Fruit fly (Drosophila melanogaster) S2 (cell line): ENCODE measurements around the gene KP78b.

Experiments used
- CG8478 ChIP-seq: fragments of >200 bp; optimal IDR thresholded peaks from 2 replicates; lab custom pipeline; 2018
- CTCF ChIP-seq, 2 experiments: fragments of >200 bp; optimal IDR thresholded peaks; 2 replicates each; lab custom pipeline; 2018

Gene KP78b

DNA sequence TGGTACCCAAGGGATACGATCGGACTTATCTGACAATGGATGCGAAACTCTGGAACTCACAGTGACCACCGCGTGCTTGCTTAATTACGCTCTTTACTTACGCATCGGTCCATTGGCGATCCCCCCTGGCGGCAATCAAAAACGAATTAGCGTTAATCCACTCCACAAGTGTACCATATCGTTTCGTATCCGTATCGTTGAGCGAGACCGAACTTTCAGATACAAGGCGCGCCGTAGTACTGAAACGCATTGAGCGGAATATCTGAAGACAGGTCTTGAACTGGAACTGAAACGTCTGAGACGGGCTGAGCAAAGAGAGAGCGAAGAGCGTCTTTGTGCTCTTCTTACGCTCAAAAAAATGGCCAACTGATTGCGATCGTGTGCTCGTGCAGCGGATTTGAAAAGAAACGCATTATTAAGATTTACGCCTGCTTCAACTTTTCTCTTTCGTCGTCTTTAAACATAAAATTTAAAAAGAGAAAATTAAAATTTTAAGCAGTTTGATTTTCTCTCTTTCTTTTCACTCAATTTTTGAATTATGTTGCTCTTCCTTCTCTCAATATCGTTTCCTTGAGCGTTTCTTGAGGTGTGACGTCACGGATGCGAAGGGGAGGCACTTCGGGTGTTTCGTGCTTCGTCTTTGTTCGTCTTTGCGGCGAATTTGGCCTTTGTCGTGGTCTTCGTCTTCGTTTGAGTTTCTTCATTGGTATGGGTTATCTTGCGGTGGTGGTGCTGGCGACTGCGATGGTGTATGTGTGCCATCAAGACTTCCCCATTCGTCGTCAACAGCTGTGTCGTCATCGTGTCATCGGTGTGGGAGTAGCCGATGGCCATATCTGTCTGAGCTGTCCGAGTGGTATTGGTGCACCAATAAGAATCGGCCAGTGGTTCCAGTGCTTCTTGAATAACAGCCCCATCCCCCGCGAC is at the start of gene KP78b, which contains the start of gene KP78a:
Gene KP78b (minus strand): TSS at position 220 of the 927 bp plus-strand sequence.
Gene KP78a (minus strand): TSS at position 220 of the 927 bp plus-strand sequence.
- TF ChIP-seq CG8478 (lab: Kevin White, UChicago) (no peak), CTCF (optimal IDR thresholded peaks at IDR 0.05; lab: Kevin White, UChicago) (no peak)

DNA sequence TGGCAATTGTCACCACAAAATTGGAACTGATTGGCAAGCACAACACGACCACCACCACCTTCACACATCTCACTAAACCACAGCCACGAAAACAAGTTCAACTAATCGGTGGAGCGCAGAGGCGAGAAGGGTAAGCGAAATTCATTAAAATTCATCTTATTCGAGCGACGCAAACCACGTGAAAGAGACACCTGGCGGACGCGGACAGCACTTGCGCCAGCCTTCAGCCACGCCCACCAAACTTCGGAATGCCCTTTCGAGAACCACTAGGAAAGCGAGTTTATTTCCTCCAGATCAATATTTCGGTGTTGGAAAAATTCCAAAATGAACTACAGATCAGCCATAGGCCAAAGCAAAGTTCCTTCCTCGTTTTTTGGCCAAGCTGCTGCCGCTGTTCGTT is 42.6 kb upstream of the KP78b start:
- no peak for TF ChIP-seq CG8478 (lab: Kevin White, UChicago)
- peak; percentile 65 to 74 for TF ChIP-seq CTCF (optimal IDR thresholded peaks at IDR 0.05; lab: Kevin White, UChicago)

DNA sequence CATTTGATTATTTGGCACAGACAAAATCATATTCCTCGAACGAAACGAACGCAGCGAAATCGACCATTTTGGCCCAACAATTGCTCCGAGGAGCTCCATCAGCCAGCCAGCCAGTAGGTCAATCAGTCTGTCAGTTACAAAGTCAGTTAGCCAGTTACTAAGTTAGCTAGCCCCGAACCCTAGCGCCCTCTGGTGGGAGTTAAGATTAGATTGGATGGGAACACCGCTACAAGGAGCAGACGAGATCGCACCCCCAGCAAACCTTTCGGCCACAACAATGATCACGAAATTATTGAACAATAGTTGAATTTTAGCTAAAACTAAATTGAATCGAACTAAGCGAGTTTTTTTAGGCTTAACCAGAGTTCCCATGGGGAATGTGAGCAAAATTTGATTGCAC is 41.0 kb upstream of the KP78b start:
- TF ChIP-seq CG8478 (lab: Kevin White, UChicago) = no peak
- TF ChIP-seq CTCF (optimal IDR thresholded peaks at IDR 0.05; lab: Kevin White, UChicago) = peak; percentile 83 to 86

DNA sequence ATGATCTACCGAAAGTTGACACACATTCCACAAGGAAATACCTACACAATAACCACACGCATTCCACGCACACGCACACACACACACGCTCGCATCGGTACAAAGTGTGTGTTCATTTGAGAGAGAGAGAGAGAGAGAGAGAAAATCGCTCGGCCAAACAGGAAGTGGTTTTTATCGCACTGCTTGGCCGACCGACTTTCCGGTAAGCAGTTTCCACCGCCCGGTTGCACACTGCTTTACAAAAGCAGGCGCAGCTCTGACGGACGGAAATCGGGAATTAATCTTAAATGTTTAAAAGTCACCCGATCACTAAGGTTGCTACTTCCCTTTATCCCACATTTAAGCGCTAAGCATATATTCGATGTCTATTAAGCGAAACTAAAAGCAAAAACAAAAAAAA is 39.9 kb upstream of the KP78b start:
- TF ChIP-seq CG8478 (lab: Kevin White, UChicago) = no peak
- peak; percentile 52 to 54 for TF ChIP-seq CTCF (optimal IDR thresholded peaks at IDR 0.05; lab: Kevin White, UChicago)

DNA sequence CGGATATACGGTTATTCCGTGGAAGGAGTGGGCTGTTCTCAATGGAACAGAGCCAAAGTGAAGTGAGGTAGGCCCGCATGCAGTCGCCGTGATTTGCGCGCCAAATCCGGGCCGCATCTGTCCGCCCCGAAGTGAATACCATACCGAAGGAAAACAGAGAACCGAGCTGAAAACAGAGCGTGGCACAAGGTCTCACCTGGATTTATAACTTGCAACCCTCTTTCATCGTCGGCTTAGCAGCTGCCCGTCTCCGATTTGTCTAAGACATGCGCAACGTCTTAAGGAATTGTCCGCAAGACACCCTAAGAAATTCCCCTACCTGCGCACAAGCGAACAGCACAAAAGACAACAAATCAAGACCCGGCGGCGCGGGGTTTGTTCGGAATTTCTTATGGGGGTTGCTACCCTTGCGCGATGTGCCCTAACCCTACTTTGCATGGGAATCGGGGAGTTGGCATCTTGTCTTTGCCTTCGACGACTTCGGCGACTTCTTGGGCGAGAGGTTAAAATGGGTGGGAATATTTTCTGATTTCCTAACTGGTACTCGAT is 25.7 kb upstream of the KP78b start:
- TF ChIP-seq CTCF (optimal IDR thresholded peaks at IDR 0.05; lab: Kevin White, UChicago) (no peak), CG8478 (lab: Kevin White, UChicago) (no peak)

DNA sequence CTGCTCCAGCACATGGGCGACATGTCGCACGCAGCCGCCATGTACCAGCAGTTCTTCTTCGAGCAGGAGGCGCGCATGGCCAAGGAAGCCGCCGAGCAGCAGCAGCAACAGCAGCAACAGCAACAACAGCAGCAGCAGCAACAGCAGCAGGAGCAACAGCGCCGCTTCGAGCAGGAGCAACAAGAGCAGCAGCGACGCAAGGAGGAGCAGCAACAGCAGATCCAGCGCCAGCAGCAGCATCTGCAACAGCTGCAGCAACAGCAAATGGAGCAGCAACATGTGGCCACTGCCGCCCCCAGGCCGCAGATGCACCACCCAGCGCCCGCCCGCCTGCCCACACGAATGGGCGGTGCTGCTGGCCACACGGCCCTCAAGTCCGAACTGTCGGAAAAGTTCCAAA is 22.2 kb upstream of the KP78b start:
- TF ChIP-seq CG8478 (lab: Kevin White, UChicago) (no peak), CTCF (optimal IDR thresholded peaks at IDR 0.05; lab: Kevin White, UChicago) (no peak)

DNA sequence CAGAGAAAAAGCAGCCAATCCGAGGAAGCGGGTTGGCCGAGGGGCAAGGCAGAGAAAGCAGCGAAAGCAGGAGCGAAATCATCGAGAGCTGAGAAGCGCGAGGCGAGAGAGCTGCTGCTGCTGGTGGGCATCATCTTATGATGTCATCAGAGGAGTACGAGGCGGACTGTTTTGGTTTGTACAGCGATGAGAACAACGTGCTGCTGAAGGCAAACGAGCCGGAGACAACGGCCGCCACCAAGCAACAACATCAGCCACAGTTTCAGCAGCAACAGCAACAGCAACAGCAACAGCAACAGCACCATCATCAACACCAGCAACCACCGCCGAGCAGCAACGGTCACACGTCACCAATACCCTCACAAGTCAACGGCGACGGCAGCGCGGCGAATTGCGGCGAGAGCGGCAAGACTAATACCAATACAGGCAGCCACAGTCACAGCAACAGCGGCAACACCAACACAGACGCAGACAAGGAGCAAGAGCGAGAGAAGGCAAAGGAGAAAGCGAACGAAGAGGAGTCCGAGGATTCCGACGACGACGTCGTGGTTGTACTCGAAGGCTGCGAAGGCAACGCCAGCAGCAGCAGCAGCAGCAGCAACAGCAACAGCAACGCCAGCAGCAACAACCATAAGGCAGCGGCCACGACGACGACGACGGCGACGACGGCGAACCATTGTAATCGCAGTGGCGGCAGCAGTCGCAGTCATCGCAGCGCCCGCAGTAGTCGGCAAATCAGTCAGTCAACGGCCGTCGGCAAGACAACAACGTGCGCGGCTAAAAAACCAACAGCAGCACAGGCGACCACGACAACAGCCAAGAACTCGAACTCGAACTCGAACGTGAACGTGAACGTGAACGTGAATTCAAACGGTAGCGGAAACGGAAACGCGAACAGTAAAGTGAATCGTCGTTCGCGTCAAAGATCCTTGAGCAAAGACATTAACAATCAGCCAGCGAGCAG is 19.4 kb upstream of the KP78b start:
- TF ChIP-seq CG8478 (lab: Kevin White, UChicago) = no peak
- no peak for TF ChIP-seq CTCF (optimal IDR thresholded peaks at IDR 0.05; lab: Kevin White, UChicago)

DNA sequence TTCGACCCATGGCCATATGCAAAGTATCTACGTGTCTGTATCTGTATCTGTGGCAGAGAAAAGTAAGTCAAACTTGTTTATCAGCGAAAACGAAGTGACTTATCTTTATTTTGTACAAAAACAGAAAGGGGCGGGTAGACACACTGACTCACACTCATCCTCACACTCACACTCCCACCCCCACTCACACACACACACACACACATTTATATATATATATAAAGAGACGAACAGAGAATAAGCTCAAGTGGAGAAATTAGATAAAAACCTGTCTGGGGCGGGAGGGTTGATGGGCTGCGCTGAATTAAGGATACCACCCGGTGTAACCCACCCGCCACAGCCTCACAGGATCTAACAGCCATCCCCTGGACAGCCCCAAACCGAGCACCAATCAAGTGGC is 17.9 kb upstream of the KP78b start:
- TF ChIP-seq CTCF (optimal IDR thresholded peaks at IDR 0.05; lab: Kevin White, UChicago) (no peak), CG8478 (lab: Kevin White, UChicago) (no peak)

DNA sequence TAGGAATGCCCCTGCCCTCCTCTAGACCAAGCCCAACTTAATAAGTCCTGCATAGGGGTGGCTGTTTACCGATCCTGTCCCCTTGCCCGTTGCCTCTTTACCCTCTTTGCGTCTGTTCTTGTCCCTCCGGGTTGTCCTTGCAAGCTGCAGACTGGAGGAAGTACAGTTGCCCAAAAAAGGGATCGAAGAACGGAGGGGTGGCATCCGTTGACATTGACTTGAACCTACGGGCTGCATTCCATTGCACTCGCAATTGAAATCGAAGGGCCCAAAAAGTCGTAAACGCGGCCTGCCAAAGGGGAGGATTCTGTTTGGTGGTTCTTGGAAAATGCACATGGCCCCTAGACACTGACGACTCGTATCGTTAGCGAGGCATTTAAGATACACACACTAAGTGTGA is 17.4 kb upstream of the KP78b start:
- TF ChIP-seq CG8478 (lab: Kevin White, UChicago) (no peak), CTCF (optimal IDR thresholded peaks at IDR 0.05; lab: Kevin White, UChicago) (no peak)

DNA sequence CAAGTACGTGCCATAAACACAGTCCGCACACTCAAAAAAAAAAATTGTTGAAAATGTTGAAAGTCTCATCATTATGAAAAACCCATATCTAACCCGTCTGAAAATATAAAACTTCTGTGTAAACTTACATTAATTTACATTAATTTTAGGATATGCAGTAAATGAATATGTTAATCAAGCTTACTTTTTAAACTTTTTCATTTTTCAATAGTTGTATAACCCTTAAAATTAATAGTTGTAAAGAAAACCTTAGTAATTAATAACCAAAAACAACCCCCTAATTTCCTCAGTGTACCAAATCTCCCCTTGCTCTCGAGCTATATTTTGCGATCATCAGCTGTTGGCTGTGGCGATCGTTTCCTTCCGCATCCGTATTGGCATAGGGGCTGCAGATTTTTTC is 15.8 kb upstream of the KP78b start:
- TF ChIP-seq CTCF (optimal IDR thresholded peaks at IDR 0.05; lab: Kevin White, UChicago) = no peak
- no peak for TF ChIP-seq CG8478 (lab: Kevin White, UChicago)

DNA sequence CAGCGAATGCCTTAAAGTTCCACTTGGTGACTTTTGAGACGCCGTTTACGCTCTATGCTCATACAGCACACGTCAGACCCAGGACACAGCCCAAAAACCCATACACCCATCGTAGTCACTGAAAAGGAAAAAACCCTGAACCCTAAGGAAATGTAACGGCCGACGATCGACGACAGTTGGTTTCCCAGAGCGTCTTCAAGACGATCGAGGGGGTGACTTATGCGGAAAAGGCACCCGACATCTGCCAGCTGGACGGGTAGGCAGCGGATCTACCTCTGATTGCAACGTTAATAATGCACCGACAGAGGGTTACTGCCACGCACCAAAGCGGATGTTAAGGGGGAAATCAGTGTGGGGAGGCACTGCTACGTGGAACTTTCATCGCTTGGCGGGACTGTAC is 13.4 kb upstream of the KP78b start:
- no peak for TF ChIP-seq CTCF (optimal IDR thresholded peaks at IDR 0.05; lab: Kevin White, UChicago)
- TF ChIP-seq CG8478 (lab: Kevin White, UChicago) = no peak

DNA sequence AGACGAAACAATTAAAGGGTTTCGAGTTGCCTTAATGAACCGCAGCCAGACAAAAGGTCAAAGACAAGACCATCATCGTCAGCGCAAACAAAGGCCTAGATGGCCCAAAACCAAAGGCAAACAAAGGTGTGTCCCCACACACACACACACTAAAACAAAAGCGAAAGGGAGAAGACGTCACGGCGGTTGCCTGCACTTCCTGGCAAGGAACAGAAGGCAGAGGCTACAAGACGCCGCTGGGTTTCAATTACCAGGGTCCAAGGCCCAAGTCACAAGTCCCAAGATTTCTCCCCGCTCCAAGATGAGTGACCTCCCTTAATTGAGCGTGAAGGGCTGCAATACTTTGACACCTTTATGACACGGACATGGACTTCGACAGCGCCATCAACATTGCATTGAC is 10.6 kb upstream of the KP78b start:
- TF ChIP-seq CTCF (optimal IDR thresholded peaks at IDR 0.05; lab: Kevin White, UChicago) (no peak), CG8478 (lab: Kevin White, UChicago) (no peak)

DNA sequence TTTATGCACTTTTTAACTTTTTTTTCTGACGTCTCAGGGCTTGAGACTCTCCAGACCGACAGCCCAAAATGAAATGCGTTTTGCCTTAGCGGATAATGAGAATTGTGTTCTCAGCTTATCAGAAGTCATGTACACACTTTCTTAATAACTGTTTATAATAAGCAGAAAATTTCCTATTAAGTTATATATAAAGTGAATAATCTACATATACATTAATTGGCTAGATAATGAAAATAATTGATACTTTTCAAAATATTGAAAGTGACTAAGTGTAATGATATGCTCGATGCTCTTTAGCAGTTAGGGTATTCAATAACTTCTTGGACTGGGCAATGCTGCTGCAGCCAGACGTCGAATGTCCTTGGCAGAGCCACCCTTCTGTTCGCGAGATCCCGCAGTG is 9.0 kb upstream of the KP78b start:
- no peak for TF ChIP-seq CTCF (optimal IDR thresholded peaks at IDR 0.05; lab: Kevin White, UChicago)
- TF ChIP-seq CG8478 (lab: Kevin White, UChicago) = no peak

DNA sequence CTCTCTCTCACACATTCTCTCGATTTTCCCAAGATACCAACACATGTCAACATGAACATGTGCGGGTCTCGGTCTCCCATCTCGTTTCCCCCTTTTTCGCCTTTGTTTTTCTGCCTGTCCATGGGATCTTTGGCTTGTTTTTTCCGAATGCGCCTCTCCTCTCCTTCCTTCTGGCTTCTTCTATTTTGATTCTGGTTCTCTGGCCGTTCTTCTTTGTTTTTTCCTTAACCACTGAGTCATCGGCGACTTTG is 524 bp downstream of the KP78b start:
- no peak for TF ChIP-seq CTCF (optimal IDR thresholded peaks at IDR 0.05; lab: Kevin White, UChicago)
- TF ChIP-seq CG8478 (lab: Kevin White, UChicago) = no peak
